Worm (Caenorhabditis elegans): ENCODE results near the gene B0280.11.

DNA sequence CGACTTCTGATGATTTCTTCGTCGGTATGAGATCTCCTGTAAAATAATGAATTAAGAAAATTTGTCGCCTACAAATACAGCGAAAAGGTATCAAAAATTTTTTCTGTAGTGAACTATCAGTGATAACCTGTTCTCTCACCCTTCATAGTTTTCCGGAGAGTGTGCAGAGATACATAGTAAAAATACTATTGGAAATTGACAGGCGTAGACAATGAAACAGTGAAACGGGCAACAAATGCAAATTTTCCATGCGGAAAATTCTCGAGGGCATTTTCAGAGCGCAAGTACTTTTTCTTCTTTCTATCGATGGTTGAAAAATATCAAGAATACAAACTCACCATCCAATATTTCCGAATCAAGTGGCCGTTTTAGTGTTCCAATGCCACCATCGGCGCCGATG lies 50.9 kb downstream of the B0280.11 start:
- TF ChIP-seq pha-4 (tag; optimal IDR thresholded peaks at IDR 0.05) (no peak), mdl-1 (tag; optimal IDR thresholded peaks at IDR 0.05) (no peak), ZK546.5 (tag; optimal IDR thresholded peaks at IDR 0.05) (no peak), tbx-2 (tag; optimal IDR thresholded peaks at IDR 0.05) (no peak), nhr-237 (tag; optimal IDR thresholded peaks at IDR 0.05) (no peak), elt-3 (tag; optimal IDR thresholded peaks at IDR 0.05) (no peak), ceh-82 (tag; optimal IDR thresholded peaks at IDR 0.05) (no peak), egl-27 (tag; optimal IDR thresholded peaks at IDR 0.05) (no peak), pqm-1 (tag; optimal IDR thresholded peaks at IDR 0.05) (no peak), snpc-4 (tag; optimal IDR thresholded peaks at IDR 0.05) (no peak), ama-1 (optimal IDR thresholded peaks at IDR 0.05) (no peak), eor-1 (tag; optimal IDR thresholded peaks at IDR 0.05) (no peak), fkh-10 (GFP tag; optimal IDR thresholded peaks at IDR 0.05) (no peak)
